Worm (Caenorhabditis elegans): ENCODE data around the gene col-140.
A peak's percentile ranks its signal among the peaks of the same experiment; 100 is the strongest.

- TF ChIP-seq ZK337.2 (GFP tag; IDR thresholded peaks at IDR 0.05) = no peak
- peak; percentile 67 for TF ChIP-seq aha-1 (tag)
These were observed 26.0 kb upstream of the col-140 start, which contains the start of gene F26F12.8 for ce11 chrV:5862479-5863188.

Data from whole organism, L4 larva.